Worm (Caenorhabditis elegans): ENCODE results near the gene DH11.2.

The DH11.2 gene

ce11 chrII:8058769-8059168 lies 46.2 kb downstream of the DH11.2 start, which contains the start of gene T05H10.8:
Gene T05H10.8 (plus strand): TSS chrII:8059069.
- TF ChIP-seq F33H1.4 (GFP tag; IDR thresholded peaks at IDR 0.05), result no peak
- TF ChIP-seq nfyb-1 (GFP tag; IDR thresholded peaks at IDR 0.05), result no peak
- no peak for TF ChIP-seq K11D2.4 (GFP tag; IDR thresholded peaks at IDR 0.05)
- TF ChIP-seq cebp-1 (GFP tag; IDR thresholded peaks at IDR 0.05), result no peak
- TF ChIP-seq cebp-1 (tag; optimal IDR thresholded peaks at IDR 0.05), result no peak
- no peak for TF ChIP-seq F49E8.2 (tag; optimal IDR thresholded peaks at IDR 0.05; ENCODE audit: insufficient read depth)
- TF ChIP-seq mel-28 (tag; optimal IDR thresholded peaks at IDR 0.05; ENCODE audit: borderline replicate concordance), result no peak
- no peak for TF ChIP-seq athp-1 (tag; optimal IDR thresholded peaks at IDR 0.05)
- no peak for TF ChIP-seq B0336.3 (GFP tag; IDR thresholded peaks at IDR 0.05)
- TF ChIP-seq F10E7.11 (tag; optimal IDR thresholded peaks at IDR 0.05), result no peak
- TF ChIP-seq ccch-3 (GFP tag; optimal IDR thresholded peaks at IDR 0.05), result no peak
- no peak for TF ChIP-seq hlh-12 (tag; optimal IDR thresholded peaks at IDR 0.05)
- TF ChIP-seq T26A5.8 (tag; optimal IDR thresholded peaks at IDR 0.05), result no peak
- TF ChIP-seq F55B11.4 (tag; optimal IDR thresholded peaks at IDR 0.05; ENCODE audit: borderline replicate concordance, insufficient read depth), result no peak
- TF ChIP-seq snpc-4 (GFP tag; optimal IDR thresholded peaks at IDR 0.05), result no peak
- TF ChIP-seq snpc-4 (tag; optimal IDR thresholded peaks at IDR 0.05), result no peak
- no peak for TF ChIP-seq F37B4.10 (GFP tag; IDR thresholded peaks at IDR 0.05)
- TF ChIP-seq C17E4.6 (GFP tag; IDR thresholded peaks at IDR 0.05), result no peak

ce11 chrII:8059532-8059931 lies 46.9 kb downstream of the DH11.2 start:
- TF ChIP-seq cebp-1 (GFP tag; IDR thresholded peaks at IDR 0.05) (no peak), cebp-1 (tag; optimal IDR thresholded peaks at IDR 0.05) (no peak), attf-5 (GFP tag; optimal IDR thresholded peaks at IDR 0.05) (no peak), attf-6 (GFP tag; IDR thresholded peaks at IDR 0.05) (no peak), hmg-1.2 (GFP tag; IDR thresholded peaks at IDR 0.05) (no peak), lsl-1 (GFP tag; optimal IDR thresholded peaks at IDR 0.05) (no peak), snpc-1.1 (tag; optimal IDR thresholded peaks at IDR 0.05; ENCODE audit: insufficient read depth) (no peak), bed-1 (GFP tag; IDR thresholded peaks at IDR 0.05) (no peak), nfya-2 (GFP tag; IDR thresholded peaks at IDR 0.05) (no peak), F55B11.4 (tag; optimal IDR thresholded peaks at IDR 0.05; ENCODE audit: borderline replicate concordance, insufficient read depth) (no peak), him-1 (tag; optimal IDR thresholded peaks at IDR 0.05) (no peak), nhr-80 (tag; optimal IDR thresholded peaks at IDR 0.05) (no peak), tbx-9 (tag; optimal IDR thresholded peaks at IDR 0.05; ENCODE audit: borderline replicate concordance) (no peak), ztf-28 (GFP tag; IDR thresholded peaks at IDR 0.05) (no peak), snpc-3.4 (tag; optimal IDR thresholded peaks at IDR 0.05) (no peak)

ce11 chrII:8062334-8062791 lies 49.7 kb downstream of the DH11.2 start, which contains the start of gene ufd-2:
Gene ufd-2 (plus strand): TSS chrII:8062741.
- TF ChIP-seq lin-26 (GFP tag; IDR thresholded peaks at IDR 0.05) (peak; percentile 68; the same call in 1 of the 2 replicates), lin-35 (GFP tag; optimal IDR thresholded peaks at IDR 0.05) (peak in 1 of 3 experiments; percentile 31), egrh-3 (GFP tag; IDR thresholded peaks at IDR 0.05) (peak; percentile 64), hsf-1 (GFP tag; IDR thresholded peaks at IDR 0.05) (0 out of 2 replicates have a peak, but pooled peaks have one; percentile 28), xnd-1 (tag; optimal IDR thresholded peaks at IDR 0.05) (peak; percentile 22), sdz-38 (tag; optimal IDR thresholded peaks at IDR 0.05) (no peak), madf-6 (GFP tag; IDR thresholded peaks at IDR 0.05) (no peak), F33H1.4 (GFP tag; IDR thresholded peaks at IDR 0.05) (no peak; the same call in 1 of the 2 replicates), efl-1 (GFP tag; optimal IDR thresholded peaks at IDR 0.05) (peak; percentile 84), Y95B8A.8 (GFP tag; IDR thresholded peaks at IDR 0.05) (no peak), ceh-100 (GFP tag; IDR thresholded peaks at IDR 0.05) (peak; percentile 93), mcd-1 (GFP tag; IDR thresholded peaks at IDR 0.05) (peak; percentile 94), snpc-4 (GFP tag; optimal IDR thresholded peaks at IDR 0.05) (no peak), snpc-4 (tag; optimal IDR thresholded peaks at IDR 0.05) (peak in 2 of 4 experiments; percentile 22 to 25), attf-3 (GFP tag; conservative IDR thresholded peaks at IDR 0.05) (peak; percentile 59; the same call in 1 of the 2 replicates), unc-62 (GFP tag; optimal IDR thresholded peaks at IDR 0.05) (no peak), ceh-79 (tag; optimal IDR thresholded peaks at IDR 0.05) (no peak), nhr-80 (tag; optimal IDR thresholded peaks at IDR 0.05) (peak; percentile 87), ama-1 (optimal IDR thresholded peaks at IDR 0.05) (no peak), ama-1 (GFP tag; optimal IDR thresholded peaks at IDR 0.05) (no peak), tbx-9 (tag; optimal IDR thresholded peaks at IDR 0.05; ENCODE audit: borderline replicate concordance) (no peak), ZK185.1 (tag; optimal IDR thresholded peaks at IDR 0.05; ENCODE audit: poor library complexity, severe bottlenecking) (peak; percentile 23)
